Worm (Caenorhabditis elegans) whole organism, young adult: Measurements from ENCODE around the gene aqp-3.

Experiments used
- F23B12.7 ChIP-seq: sonication (generic microtip); optimal IDR thresholded peaks from 2 replicates; lab custom pipeline; 2017; ENCODE audit warnings: missing genetic modification characterization, mild to moderate bottlenecking, missing compliant biosample characterization, antibody characterized with exemption, moderate library complexity; ENCODE audit not compliant: insufficient read depth
- F57A8.1 ChIP-seq: fragments of 200-800 bp; sonication (Bioruptor generic); optimal IDR thresholded peaks from 2 replicates; lab custom pipeline; 2018; ENCODE audit warnings: mild to moderate bottlenecking, missing genetic modification characterization, moderate library complexity, missing compliant biosample characterization
- Y53F4B.3 ChIP-seq: fragments of 200-800 bp; sonication (Bioruptor generic); IDR thresholded peaks from 2 replicates; pipeline ENCODE4 v1.3.6; 2022; ENCODE audit warnings: missing genetic modification reagents, missing genetic modification characterization, missing compliant biosample characterization
- Y56A3A.18 ChIP-seq: fragments of 200-800 bp; sonication (Bioruptor generic); IDR thresholded peaks from 2 replicates; pipeline ENCODE4 v1.3.6; 2022; ENCODE audit warnings: missing genetic modification reagents, missing genetic modification characterization, missing compliant biosample characterization
- ceh-27 ChIP-seq: fragments of 200-800 bp; sonication (Bioruptor generic); optimal IDR thresholded peaks from 2 replicates; lab custom pipeline; 2018; ENCODE audit warnings: mild to moderate bottlenecking, missing genetic modification characterization, moderate library complexity, missing compliant biosample characterization
- ets-4 ChIP-seq: fragments of 200-800 bp; sonication (Bioruptor generic); optimal IDR thresholded peaks from 2 replicates; lab custom pipeline; 2018; ENCODE audit warnings: mild to moderate bottlenecking, missing genetic modification characterization, missing compliant biosample characterization
- mxl-1 ChIP-seq: sonication (generic microtip); optimal IDR thresholded peaks from 2 replicates; lab custom pipeline; 2016; ENCODE audit warnings: missing genetic modification characterization, missing compliant biosample characterization
- rec-8 ChIP-seq, 2 experiments: sonication (generic microtip); optimal IDR thresholded peaks; 2 replicates each; lab custom pipeline; 2016; ENCODE audit warnings: mild to moderate bottlenecking in 2 of 2, missing genetic modification characterization in 2 of 2, missing genetic modification reagents in 2 of 2, missing genotype in 2 of 2, missing biosample characterization in 1 of 2, missing compliant biosample characterization in 1 of 2, moderate library complexity in 1 of 2
- unc-130 ChIP-seq: sonication (generic microtip); optimal IDR thresholded peaks from 2 replicates; lab custom pipeline; 2016; ENCODE audit warnings: missing genetic modification reagents, missing genetic modification characterization, missing compliant biosample characterization
- zim-3 ChIP-seq: sonication (generic microtip); optimal IDR thresholded peaks from 2 replicates; lab custom pipeline; 2017; ENCODE audit warnings: mild to moderate bottlenecking, missing genetic modification characterization, moderate library complexity, missing compliant biosample characterization
- ztf-22 ChIP-seq: fragments of 200-800 bp; sonication (Bioruptor generic); optimal IDR thresholded peaks from 2 replicates; lab custom pipeline; 2018; ENCODE audit warnings: mild to moderate bottlenecking, missing genetic modification characterization, moderate library complexity, missing compliant biosample characterization
- ztf-25 ChIP-seq: fragments of 200-800 bp; sonication (Bioruptor generic); IDR thresholded peaks from 2 replicates; pipeline ENCODE4 v1.3.6; 2022; ENCODE audit warnings: missing genetic modification reagents, missing genetic modification characterization, missing compliant biosample characterization

DNA sequence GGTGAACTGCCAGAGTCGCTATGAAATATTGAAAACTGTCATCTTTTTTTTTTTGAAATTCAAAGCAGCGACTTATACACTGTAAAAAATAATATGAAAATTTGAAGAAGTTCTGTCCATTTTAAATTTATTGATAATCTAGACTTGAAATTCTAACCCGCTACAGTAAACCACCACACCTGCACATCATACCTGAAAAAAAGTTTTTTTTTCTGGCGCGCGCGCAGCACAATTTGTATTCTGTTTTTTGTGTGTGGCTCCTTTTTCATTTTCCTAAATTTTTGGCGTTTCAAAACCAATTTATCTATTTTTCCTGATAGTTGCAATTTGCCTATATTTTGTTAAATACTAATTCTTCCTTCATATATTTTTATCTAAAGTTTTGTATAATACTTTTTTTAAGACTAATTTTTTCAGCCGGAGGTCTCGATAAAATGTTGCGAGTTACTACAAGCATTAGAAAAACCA, 19.3 kb upstream of the aqp-3 start, which contains the start of gene cyb-2.1:
- TF ChIP-seq ets-4 (GFP tag; lab: Kevin White, UChicago) (no peak), mxl-1 (tag; lab: Kevin White, UChicago) (no peak), ceh-27 (no peak), Y53F4B.3 (GFP tag; lab: Robert Waterston, UW) (no peak), Y56A3A.18 (GFP tag; lab: Robert Waterston, UW) (no peak), F57A8.1 (GFP tag; lab: Kevin White, UChicago) (no peak), ztf-25 (GFP tag; lab: Robert Waterston, UW) (no peak), ztf-22 (GFP tag; lab: Kevin White, UChicago) (no peak), rec-8 (tag; optimal IDR thresholded peaks at IDR 0.05; lab: Kevin White, UChicago) (no peak), unc-130 (no peak), zim-3 (tag; lab: Kevin White, UChicago) (no peak), F23B12.7 (tag; lab: Kevin White, UChicago) (no peak)
